Fruit fly (Drosophila melanogaster): ENCODE data around the gene CG14985.

DNA sequence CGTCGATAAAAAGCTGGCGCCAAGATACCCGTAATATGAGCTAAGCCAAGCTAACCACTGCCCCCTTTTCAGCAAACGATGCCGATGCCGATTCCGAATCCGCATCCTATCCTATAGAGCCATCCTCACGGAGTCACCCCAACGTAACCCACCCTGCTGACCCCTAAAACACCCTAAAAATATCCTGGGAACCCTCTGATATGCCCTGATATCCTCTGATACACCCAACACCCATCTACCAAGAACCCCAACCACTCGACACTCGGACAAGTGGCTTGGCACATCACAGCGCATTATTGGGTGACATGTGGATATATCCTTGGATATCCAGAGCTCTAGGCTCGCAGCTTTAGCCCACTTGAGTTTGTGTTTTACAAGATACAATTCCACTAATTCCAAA is 1.8 kb upstream of the CG14985 start:
- no peak for TF ChIP-seq CG7101 (tag; optimal IDR thresholded peaks at IDR 0.05)
- no peak for TF ChIP-seq cic (GFP tag; optimal IDR thresholded peaks at IDR 0.05)
- no peak for TF ChIP-seq pad (GFP tag; optimal IDR thresholded peaks at IDR 0.05)
- TF ChIP-seq Hr96 (GFP tag; optimal IDR thresholded peaks at IDR 0.05): no peak
- TF ChIP-seq Mnt (GFP tag; optimal IDR thresholded peaks at IDR 0.05): no peak
- TF ChIP-seq CG5204 (GFP tag; optimal IDR thresholded peaks at IDR 0.05): no peak
- no peak for TF ChIP-seq cnc (optimal IDR thresholded peaks at IDR 0.05)

All from whole organism, adult.